Worm (Caenorhabditis elegans) whole organism, L2 larva: ENCODE results near the gene R148.5.

Source experiments
- R02D3.7 ChIP-seq: fragments of 150-350 bp; optimal IDR thresholded peaks from 2 replicates; lab custom pipeline; 2014; ENCODE audit warnings: missing biosample characterization, missing genetic modification characterization
- alr-1 ChIP-seq: fragments of 150-350 bp; optimal IDR thresholded peaks from 2 replicates; lab custom pipeline; 2014; ENCODE audit warnings: missing biosample characterization, missing genetic modification characterization
- aly-2 ChIP-seq: fragments of 150-350 bp; optimal IDR thresholded peaks from 2 replicates; lab custom pipeline; 2014; ENCODE audit warnings: missing biosample characterization, missing genetic modification characterization
- ama-1 ChIP-seq: fragments of 150-350 bp; optimal IDR thresholded peaks from 2 replicates; lab custom pipeline; 2018; ENCODE audit warnings: inconsistent platforms
- blmp-1 ChIP-seq: sonication (generic microtip); optimal IDR thresholded peaks from 2 replicates; lab custom pipeline; 2017; ENCODE audit warnings: missing genetic modification characterization, mild to moderate bottlenecking, missing compliant biosample characterization, antibody characterized with exemption, moderate library complexity; ENCODE audit not compliant: insufficient read depth
- ceh-82 ChIP-seq: fragments of 150-350 bp; optimal IDR thresholded peaks from 2 replicates; lab custom pipeline; 2014; ENCODE audit warnings: missing biosample characterization, missing genetic modification characterization
- crh-2 ChIP-seq: sonication (generic microtip); optimal IDR thresholded peaks from 2 replicates; lab custom pipeline; 2017; ENCODE audit warnings: missing biosample characterization, missing genetic modification characterization
- dmd-4 ChIP-seq: sonication (generic microtip); optimal IDR thresholded peaks from 2 replicates; lab custom pipeline; 2017; ENCODE audit warnings: missing biosample characterization, missing genetic modification characterization
- elt-1 ChIP-seq: fragments of 150-350 bp; optimal IDR thresholded peaks from 2 replicates; lab custom pipeline; 2014; ENCODE audit warnings: missing biosample characterization, missing genetic modification characterization
- elt-3 ChIP-seq: sonication (generic microtip); optimal IDR thresholded peaks from 2 replicates; lab custom pipeline; 2017; ENCODE audit warnings: missing biosample characterization, missing genetic modification characterization
- fos-1 ChIP-seq: fragments of 150-350 bp; optimal IDR thresholded peaks from 2 replicates; lab custom pipeline; 2014; ENCODE audit warnings: missing biosample characterization, missing genetic modification characterization
- gmeb-1 ChIP-seq: fragments of 150-350 bp; optimal IDR thresholded peaks from 2 replicates; lab custom pipeline; 2014; ENCODE audit warnings: missing biosample characterization, missing genetic modification characterization
- lin-11 ChIP-seq: fragments of 150-350 bp; sonication (generic microtip); optimal IDR thresholded peaks from 2 replicates; lab custom pipeline; 2014; ENCODE audit warnings: missing biosample characterization, missing genetic modification characterization, inconsistent platforms, mixed read lengths
- lin-13 ChIP-seq: fragments of 150-350 bp; optimal IDR thresholded peaks from 2 replicates; lab custom pipeline; 2014; ENCODE audit warnings: missing biosample characterization, missing genetic modification reagents, missing genetic modification characterization
- lin-39 ChIP-seq: fragments of 150-350 bp; optimal IDR thresholded peaks from 2 replicates; lab custom pipeline; 2014; ENCODE audit warnings: missing biosample characterization, missing genetic modification reagents, missing genetic modification characterization
- lsy-2 ChIP-seq, 2 experiments: fragments of 150-350 bp in 1 of 2; sonication (generic microtip) in 1 of 2; optimal IDR thresholded peaks; 2 replicates each; lab custom pipeline; 2014 to 2017; ENCODE audit warnings: missing biosample characterization in 2 of 2, missing genetic modification characterization in 2 of 2
- mab-5 ChIP-seq: fragments of 150-350 bp; optimal IDR thresholded peaks from 2 replicates; lab custom pipeline; 2014; ENCODE audit warnings: missing biosample characterization, missing genetic modification characterization
- mdl-1 ChIP-seq, 2 experiments: fragments of 150-350 bp in 1 of 2; sonication (generic microtip) in 1 of 2; optimal IDR thresholded peaks; 2 replicates each; lab custom pipeline; 2017; ENCODE audit warnings: missing biosample characterization in 2 of 2, missing genetic modification characterization in 2 of 2
- nhr-10 ChIP-seq: sonication (generic microtip); optimal IDR thresholded peaks from 2 replicates; lab custom pipeline; 2017; ENCODE audit warnings: missing biosample characterization, missing genetic modification characterization
- nhr-129 ChIP-seq: fragments of 150-350 bp; optimal IDR thresholded peaks from 2 replicates; lab custom pipeline; 2014; ENCODE audit warnings: missing biosample characterization, missing genetic modification characterization
- nhr-21 ChIP-seq: fragments of 150-350 bp; optimal IDR thresholded peaks from 2 replicates; lab custom pipeline; 2014; ENCODE audit warnings: missing biosample characterization, missing genetic modification characterization
- nhr-25 ChIP-seq: fragments of 150-350 bp; sonication (generic microtip); optimal IDR thresholded peaks from 3 replicates; lab custom pipeline; 2014; ENCODE audit warnings: missing biosample characterization, missing genetic modification characterization
- nhr-6 ChIP-seq: fragments of 150-350 bp; optimal IDR thresholded peaks from 2 replicates; lab custom pipeline; 2014; ENCODE audit warnings: missing biosample characterization, missing genetic modification characterization
- nhr-77 ChIP-seq: fragments of 150-350 bp; optimal IDR thresholded peaks from 2 replicates; lab custom pipeline; 2014; ENCODE audit warnings: missing biosample characterization, missing genetic modification characterization
- peb-1 ChIP-seq: fragments of 150-350 bp; optimal IDR thresholded peaks from 2 replicates; lab custom pipeline; 2014; ENCODE audit warnings: missing biosample characterization, missing genetic modification characterization
- sem-4 ChIP-seq: fragments of 150-350 bp; optimal IDR thresholded peaks from 2 replicates; lab custom pipeline; 2014; ENCODE audit warnings: missing biosample characterization, missing genetic modification reagents, missing genetic modification characterization
- skn-1 ChIP-seq: sonication (generic microtip); optimal IDR thresholded peaks from 2 replicates; lab custom pipeline; 2017; ENCODE audit warnings: missing biosample characterization, missing genetic modification characterization
- sma-3 ChIP-seq: sonication (generic microtip); optimal IDR thresholded peaks from 2 replicates; lab custom pipeline; 2016; ENCODE audit warnings: missing genetic modification reagents, missing genetic modification characterization, missing compliant biosample characterization
- sma-9 ChIP-seq, 2 experiments: fragments of 150-350 bp in 1 of 2; sonication (generic microtip) in 1 of 2; optimal IDR thresholded peaks; 2 replicates each; lab custom pipeline; 2014 to 2016; ENCODE audit warnings: missing genetic modification characterization in 2 of 2, mild to moderate bottlenecking in 1 of 2, missing biosample characterization in 1 of 2, missing compliant biosample characterization in 1 of 2, missing genetic modification reagents in 1 of 2, moderate library complexity in 1 of 2
- snpc-4 ChIP-seq: fragments of 150-350 bp; optimal IDR thresholded peaks from 2 replicates; lab custom pipeline; 2014; ENCODE audit warnings: missing biosample characterization, missing genetic modification characterization
- unc-62 ChIP-seq: fragments of 150-350 bp; optimal IDR thresholded peaks from 2 replicates; lab custom pipeline; 2014; ENCODE audit warnings: missing biosample characterization, missing genetic modification reagents, missing genetic modification characterization
- zag-1 ChIP-seq: fragments of 150-350 bp; optimal IDR thresholded peaks from 2 replicates; lab custom pipeline; 2014; ENCODE audit warnings: missing biosample characterization, missing genetic modification characterization
- ztf-1 ChIP-seq: fragments of 200-800 bp; sonication (Bioruptor generic); conservative IDR thresholded peaks from 2 replicates; pipeline ENCODE4 v1.3.6; 2022; ENCODE audit warnings: missing genetic modification characterization, missing compliant biosample characterization
- ztf-11 ChIP-seq: sonication (generic microtip); optimal IDR thresholded peaks from 2 replicates; lab custom pipeline; 2017; ENCODE audit warnings: missing biosample characterization, missing genetic modification characterization

The R148.5 gene

DNA sequence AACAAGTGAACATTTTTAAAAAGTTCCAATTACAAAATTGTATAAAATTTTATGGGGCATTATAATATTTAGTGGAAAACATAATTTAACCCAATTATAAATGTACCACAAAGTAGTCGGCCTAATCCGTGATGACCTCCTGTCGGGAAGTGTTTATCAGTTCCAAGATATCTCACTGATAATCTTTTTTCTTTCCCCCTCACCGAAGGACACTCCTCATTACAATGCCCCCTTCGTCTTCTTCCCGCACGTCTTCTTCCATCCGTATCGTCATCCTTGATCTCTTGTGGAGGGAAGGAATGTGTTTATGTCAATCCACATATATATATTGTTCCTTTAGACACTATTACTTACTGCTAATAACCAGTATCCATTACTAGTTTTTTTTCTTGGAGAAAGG, at the start of gene R148.5:
TSS of gene R148.5 (plus strand) at position 331 of the 400 bp plus-strand sequence.
- TF ChIP-seq fos-1 (tag; lab: Kevin White, UChicago) (no peak), sem-4 (tag; lab: Kevin White, UChicago) (no peak), nhr-77 (tag; lab: Kevin White, UChicago) (no peak), ztf-11 (no peak), gmeb-1 (no peak), snpc-4 (tag; lab: Kevin White, UChicago) (no peak), nhr-25 (tag; lab: Kevin White, UChicago) (no peak), lin-39 (tag; lab: Kevin White, UChicago) (no peak), alr-1 (tag; lab: Kevin White, UChicago) (no peak), nhr-21 (no peak), R02D3.7 (no peak), mab-5 (tag; lab: Kevin White, UChicago) (no peak), ama-1 (lab: Kevin White, UChicago) (no peak), ztf-1 (no peak), dmd-4 (no peak), zag-1 (tag; lab: Kevin White, UChicago) (no peak), nhr-129 (tag; lab: Kevin White, UChicago) (no peak)

DNA sequence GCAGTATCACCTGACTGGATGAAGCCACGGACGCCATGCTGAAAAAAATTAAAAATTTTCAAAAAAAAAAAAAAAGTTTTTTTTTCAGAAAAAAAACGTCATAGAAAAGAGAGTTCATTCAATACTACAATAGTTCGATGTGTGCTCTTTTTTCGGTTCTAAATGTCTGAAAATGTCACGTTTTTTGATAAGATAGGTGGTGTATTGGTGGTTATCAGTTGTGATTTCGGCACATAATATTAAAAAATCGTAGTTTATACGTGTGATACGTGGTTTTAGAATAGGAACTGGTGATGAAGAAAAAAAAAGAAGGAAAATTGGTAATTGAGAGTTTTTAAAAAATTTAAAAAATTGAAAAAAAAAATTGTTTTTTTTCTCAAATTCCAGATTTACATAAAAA, 48.5 kb upstream of the R148.5 start:
- TF ChIP-seq nhr-6 (tag; lab: Kevin White, UChicago) = no peak
- TF ChIP-seq lin-39 (tag; lab: Kevin White, UChicago) = no peak
- no peak for TF ChIP-seq elt-1 (tag; lab: Kevin White, UChicago)
- no peak for TF ChIP-seq aly-2
- TF ChIP-seq sma-9 (GFP tag; optimal IDR thresholded peaks at IDR 0.05; lab: Kevin White, UChicago) = peak; percentile 70
- TF ChIP-seq sma-9 (tag; optimal IDR thresholded peaks at IDR 0.05; lab: Kevin White, UChicago) = no peak
- no peak for TF ChIP-seq nhr-10 (tag; lab: Kevin White, UChicago)
- TF ChIP-seq nhr-77 (tag; lab: Kevin White, UChicago) = no peak
- no peak for TF ChIP-seq ceh-82 (tag; lab: Kevin White, UChicago)
- TF ChIP-seq gmeb-1 = peak; percentile 28
- no peak for TF ChIP-seq blmp-1
- TF ChIP-seq fos-1 (tag; lab: Kevin White, UChicago) = peak; percentile 92
- no peak for TF ChIP-seq peb-1 (tag; lab: Kevin White, UChicago)
- no peak for TF ChIP-seq skn-1
- TF ChIP-seq mdl-1 (tag; optimal IDR thresholded peaks at IDR 0.05; lab: Kevin White, UChicago) = no peak
- TF ChIP-seq ama-1 (lab: Kevin White, UChicago) = no peak
- peak; percentile 74 for TF ChIP-seq crh-2 (tag; lab: Kevin White, UChicago)

DNA sequence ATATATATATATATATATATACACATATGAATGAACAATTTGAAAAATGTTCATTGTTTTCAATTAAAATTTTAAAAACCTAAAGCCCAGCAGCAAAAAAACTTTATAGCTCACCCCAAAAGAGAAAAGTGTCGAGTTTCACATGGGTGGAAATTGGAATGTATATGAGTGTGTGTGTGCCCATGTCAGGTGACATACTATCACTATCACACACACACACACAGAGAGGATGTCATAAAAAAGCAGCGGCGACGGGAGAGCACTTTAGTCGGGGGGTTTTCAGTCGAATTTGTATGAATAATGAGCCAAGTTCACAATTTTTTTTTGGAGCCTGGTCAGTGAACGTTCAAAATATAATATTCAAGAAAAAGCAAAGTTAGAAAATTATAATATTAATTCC, 45.5 kb upstream of the R148.5 start:
- peak; percentile 26 for TF ChIP-seq sma-9 (GFP tag; optimal IDR thresholded peaks at IDR 0.05; lab: Kevin White, UChicago)
- TF ChIP-seq sma-9 (tag; optimal IDR thresholded peaks at IDR 0.05; lab: Kevin White, UChicago) = no peak
- TF ChIP-seq fos-1 (tag; lab: Kevin White, UChicago) = peak; percentile 69
- no peak for TF ChIP-seq lin-11 (tag; lab: Kevin White, UChicago)
- TF ChIP-seq crh-2 (tag; lab: Kevin White, UChicago) = peak; percentile 52

DNA sequence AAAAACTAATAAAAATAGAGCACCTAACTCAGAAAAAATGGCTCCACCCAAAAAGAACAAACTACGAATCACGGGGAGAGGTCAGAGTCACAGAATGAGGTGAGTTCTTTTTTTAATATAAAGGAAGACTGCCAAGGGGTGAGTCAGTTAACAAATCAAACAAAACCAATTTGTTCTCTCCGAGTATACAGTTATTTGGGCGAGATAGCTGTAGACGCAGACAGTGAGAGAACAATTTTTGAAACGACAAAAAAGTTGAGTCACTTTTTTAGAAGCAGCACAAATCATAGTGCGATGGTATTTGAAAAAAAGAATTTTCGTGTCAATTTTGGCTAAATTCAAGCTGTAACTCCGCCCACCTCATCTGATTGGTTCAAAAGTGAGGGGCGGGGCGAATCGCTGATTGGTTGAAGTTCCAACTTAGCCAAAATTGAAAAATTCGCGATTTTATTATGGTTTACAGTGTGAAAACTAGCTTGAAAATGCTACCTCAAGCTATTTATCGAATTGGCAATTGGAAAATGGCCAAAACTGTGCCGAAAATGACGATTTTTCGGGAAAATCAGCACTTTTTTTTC, 41.1 kb upstream of the R148.5 start:
- TF ChIP-seq blmp-1 = no peak
- peak; percentile 17 for TF ChIP-seq fos-1 (tag; lab: Kevin White, UChicago)

DNA sequence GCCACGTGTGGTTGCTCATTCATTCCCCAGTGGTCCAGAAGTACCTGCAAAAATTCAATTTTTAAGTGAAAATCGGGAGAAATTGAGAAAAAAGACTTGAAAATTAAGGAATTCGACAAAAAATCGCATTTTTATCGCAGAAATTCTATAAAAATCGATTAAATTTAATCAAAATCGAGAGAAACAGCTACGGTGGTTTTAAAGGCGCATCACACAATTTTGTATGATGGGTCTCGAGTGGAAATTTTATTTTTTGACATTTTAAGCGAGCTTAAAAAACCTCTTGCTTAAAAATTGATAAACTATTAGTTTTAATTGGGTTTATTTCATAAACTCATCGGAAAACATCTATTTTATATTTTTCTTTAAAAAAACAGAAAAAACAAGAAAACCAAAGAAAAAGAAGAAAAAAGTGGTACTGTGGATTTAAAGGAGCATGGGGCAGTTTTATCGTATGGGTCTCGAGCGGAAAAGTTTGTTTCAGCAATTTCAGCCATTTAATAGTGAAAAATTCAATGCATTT, 38.3 kb upstream of the R148.5 start, which contains the start of gene nipa-1:
TSS of gene nipa-1 (minus strand) at position 51 of the 523 bp plus-strand sequence.
- TF ChIP-seq unc-62 (GFP tag; lab: Kevin White, UChicago) = no peak
- TF ChIP-seq elt-3 = no peak
- no peak for TF ChIP-seq ama-1 (lab: Kevin White, UChicago)
- TF ChIP-seq sma-3 (GFP tag; lab: Kevin White, UChicago) = no peak
- TF ChIP-seq alr-1 (tag; lab: Kevin White, UChicago) = no peak
- no peak for TF ChIP-seq skn-1
- no peak for TF ChIP-seq sem-4 (tag; lab: Kevin White, UChicago)
- no peak for TF ChIP-seq lin-13 (GFP tag; lab: Kevin White, UChicago)
- TF ChIP-seq nhr-6 (tag; lab: Kevin White, UChicago) = no peak
- TF ChIP-seq lsy-2 (tag; optimal IDR thresholded peaks at IDR 0.05; lab: Kevin White, UChicago) = no peak
- no peak for TF ChIP-seq peb-1 (tag; lab: Kevin White, UChicago)
- TF ChIP-seq, all 48 proteins: peak for 0
